Fruit fly (Drosophila melanogaster): ENCODE results near the gene TTLL5.

DNA sequence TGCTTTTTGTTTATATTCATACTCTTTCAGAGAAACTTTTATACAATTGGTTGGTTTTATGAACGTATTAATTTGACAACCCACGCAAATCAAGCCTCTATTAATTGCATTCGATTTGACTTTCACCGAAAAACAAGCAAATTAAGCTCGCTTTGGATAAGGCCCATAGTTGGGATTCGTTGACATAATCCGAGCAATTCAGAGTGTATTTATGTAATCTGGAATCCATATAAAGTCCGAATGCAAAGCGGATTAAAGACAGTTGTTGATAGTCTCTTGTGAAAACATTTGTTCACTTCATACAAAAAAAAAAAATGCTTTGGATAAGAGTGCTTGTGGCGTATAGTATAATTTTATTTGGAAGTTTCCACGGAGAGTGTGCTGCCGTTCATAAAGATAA lies 20.5 kb downstream of the TTLL5 start, which contains the start of gene CG45095:
- no peak for TF ChIP-seq ttk (optimal IDR thresholded peaks at IDR 0.05)
- TF ChIP-seq Myc (optimal IDR thresholded peaks at IDR 0.05), result no peak

Measured in Kc167 (cell line).